Worm (Caenorhabditis elegans): ENCODE results near the gene Y49E10.18.

The Y49E10.18 gene

DNA sequence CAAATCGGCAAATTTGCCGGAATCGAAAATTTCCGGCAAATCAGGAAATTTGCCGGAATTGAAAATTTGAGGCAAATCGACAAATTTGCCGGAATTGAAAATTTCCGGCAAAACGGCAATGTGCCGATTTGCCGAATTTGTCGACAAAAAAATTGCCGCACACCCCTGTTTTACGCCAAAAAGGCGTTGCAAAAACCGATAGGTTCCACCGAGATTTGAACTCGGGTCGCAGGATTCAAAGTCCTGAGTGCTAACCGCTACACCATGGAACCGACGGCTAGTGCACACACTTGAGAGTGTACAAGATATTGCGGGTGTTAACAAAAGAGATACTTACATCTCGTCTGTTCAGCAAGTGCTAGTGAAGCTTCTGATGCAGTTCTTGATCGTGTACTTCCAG, 46.2 kb downstream of the Y49E10.18 start (continued):
- TF ChIP-seq vab-7 (GFP tag; IDR thresholded peaks at IDR 0.05) (peak; percentile 59), tra-1 (GFP tag; IDR thresholded peaks at IDR 0.05) (0 out of 2 replicates have a peak, but pooled peaks have one; percentile 22), rbr-2 (tag; optimal IDR thresholded peaks at IDR 0.05) (peak; percentile 33), nhr-111 (GFP tag; optimal IDR thresholded peaks at IDR 0.05) (no peak), lim-7 (GFP tag; IDR thresholded peaks at IDR 0.05) (peak; percentile 75), hlh-30 (tag; optimal IDR thresholded peaks at IDR 0.05; ENCODE audit: insufficient read depth) (peak; percentile 4)

DNA sequence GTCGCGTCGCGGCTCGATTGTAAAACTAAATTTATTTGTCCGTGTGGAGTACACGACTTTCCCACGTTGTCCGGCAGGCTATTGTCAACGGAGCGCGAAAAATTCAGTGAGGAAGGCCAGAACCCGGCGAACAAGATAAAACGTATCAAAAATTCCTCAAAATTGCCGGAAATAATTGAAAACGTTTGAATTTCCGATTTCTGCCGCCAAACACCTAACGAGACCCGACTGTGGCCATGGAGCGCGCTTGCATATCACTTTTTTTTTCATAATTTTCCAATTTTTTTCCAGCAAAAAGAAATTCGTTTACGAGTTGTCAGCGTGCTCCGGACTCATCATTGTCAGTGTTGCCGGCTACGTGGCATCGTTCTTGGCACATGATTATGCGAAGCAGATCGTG, 47.4 kb downstream of the Y49E10.18 start:
- TF ChIP-seq arid-1 (GFP tag; conservative IDR thresholded peaks at IDR 0.05) (no peak), unc-62 (GFP tag; optimal IDR thresholded peaks at IDR 0.05 in 1 of 2) (peak in 1 of 2 experiments; percentile 55), unc-62 (tag; optimal IDR thresholded peaks at IDR 0.05) (no peak), nhr-42 (GFP tag; IDR thresholded peaks at IDR 0.05) (no peak), Y105C5A.15 (GFP tag; IDR thresholded peaks at IDR 0.05) (no peak), aha-1 (tag) (peak; percentile 93), egl-27 (tag; optimal IDR thresholded peaks at IDR 0.05) (no peak)

DNA sequence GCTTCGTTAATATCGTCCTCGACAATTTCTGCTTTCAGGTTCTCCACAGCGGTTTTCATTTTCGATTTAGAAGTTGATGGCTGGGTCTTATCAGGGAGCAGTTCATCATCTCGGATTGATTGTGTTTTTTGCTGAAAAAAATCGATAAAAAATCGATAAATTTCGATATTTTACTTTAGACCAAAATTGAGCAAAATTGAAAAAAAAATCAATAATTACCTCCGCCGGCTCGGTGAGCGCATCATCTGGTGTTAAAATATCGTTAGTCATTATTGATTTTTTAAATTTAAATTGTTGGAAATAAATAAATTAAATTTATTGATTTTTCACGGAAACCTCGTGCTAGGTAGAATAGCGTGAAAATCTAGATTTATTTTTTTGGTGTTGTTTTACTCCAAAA, 50.8 kb downstream of the Y49E10.18 start, which contains the start of gene Y49E10.10:
Gene Y49E10.10 (plus strand): TSS at position 381 of the 400 bp plus-strand sequence.
- TF ChIP-seq dmd-8 (GFP tag; IDR thresholded peaks at IDR 0.05) (no peak), vab-7 (GFP tag; IDR thresholded peaks at IDR 0.05) (no peak), F37D6.2 (tag; optimal IDR thresholded peaks at IDR 0.05) (no peak), aly-2 (tag; optimal IDR thresholded peaks at IDR 0.05) (no peak), ceh-28 (tag; optimal IDR thresholded peaks at IDR 0.05) (peak; percentile 93), spr-3 (GFP tag; optimal IDR thresholded peaks at IDR 0.05) (no peak)

Data from whole organism, L4 larva.